Fruit fly (Drosophila melanogaster) whole organism, embryonic: Measurements from ENCODE around the gene CG6709.
A peak's percentile ranks its signal among the peaks of the same experiment; 100 is the strongest.

ENCODE experiments used
- ATbp ChIP-seq: fragments of 200-800 bp; sonication (Bioruptor generic); optimal IDR thresholded peaks from 2 replicates; lab custom pipeline; 2017; ENCODE audit warnings: missing biosample characterization, mild to moderate bottlenecking, missing genetic modification characterization, missing genetic modification reagents
- B-H1 ChIP-seq: fragments of 200-800 bp; sonication (Bioruptor generic); IDR thresholded peaks from 3 replicates; pipeline ENCODE4 v1.3.6; 2022; ENCODE audit warnings: missing biosample characterization, missing genetic modification characterization
- CG10209 ChIP-seq: fragments of 200-800 bp; sonication (Bioruptor generic); optimal IDR thresholded peaks from 3 replicates; lab custom pipeline; 2017; ENCODE audit warnings: missing biosample characterization, mild to moderate bottlenecking, missing genetic modification characterization, missing genetic modification reagents
- CG1024 ChIP-seq: fragments of 200-800 bp; sonication (Bioruptor generic); IDR thresholded peaks from 2 replicates; pipeline ENCODE4 v1.3.6; 2022; ENCODE audit warnings: missing biosample characterization, missing genetic modification characterization
- CG12071 ChIP-seq: fragments of 200-800 bp; sonication (Bioruptor generic); optimal IDR thresholded peaks from 3 replicates; lab custom pipeline; 2018; ENCODE audit warnings: missing biosample characterization, mild to moderate bottlenecking, missing genetic modification characterization
- CG1233 ChIP-seq: fragments of 200-800 bp; sonication (Bioruptor generic); optimal IDR thresholded peaks from 4 replicates; lab custom pipeline; 2018; ENCODE audit warnings: missing biosample characterization, mild to moderate bottlenecking, missing genetic modification characterization
- CG12744 ChIP-seq: fragments of 200-800 bp; sonication (Bioruptor generic); optimal IDR thresholded peaks from 2 replicates; lab custom pipeline; 2016; ENCODE audit warnings: missing biosample characterization, missing genetic modification characterization
- CG12769 ChIP-seq: fragments of 200-800 bp; sonication (Bioruptor generic); optimal IDR thresholded peaks from 2 replicates; lab custom pipeline; 2019; ENCODE audit warnings: missing biosample characterization, mild to moderate bottlenecking, missing genetic modification characterization, moderate library complexity
- CG13624 ChIP-seq: fragments of 200-800 bp; sonication (Bioruptor generic); optimal IDR thresholded peaks from 2 replicates; lab custom pipeline; 2016; ENCODE audit warnings: missing biosample characterization, missing genetic modification characterization
- CG14965 ChIP-seq: fragments of 200-800 bp; sonication (Bioruptor generic); optimal IDR thresholded peaks from 2 replicates; lab custom pipeline; 2016; ENCODE audit warnings: missing biosample characterization, missing genetic modification characterization, borderline replicate concordance
- CG15514 ChIP-seq: fragments of 200-800 bp; sonication (Bioruptor generic); optimal IDR thresholded peaks from 3 replicates; lab custom pipeline; 2017; ENCODE audit warnings: missing biosample characterization, missing genetic modification characterization, mild to moderate bottlenecking, moderate library complexity, missing genetic modification reagents
- CG2875 ChIP-seq: fragments of 200-800 bp; sonication (Bioruptor generic); optimal IDR thresholded peaks from 2 replicates; lab custom pipeline; 2017; ENCODE audit warnings: missing biosample characterization, mild to moderate bottlenecking, missing genetic modification characterization, missing genetic modification reagents
- CG33213 ChIP-seq: fragments of 200-800 bp; sonication (Bioruptor generic); optimal IDR thresholded peaks from 3 replicates; lab custom pipeline; 2016; ENCODE audit warnings: missing biosample characterization, missing genetic modification characterization
- CG33557 ChIP-seq: fragments of 200-800 bp; sonication (Bioruptor generic); optimal IDR thresholded peaks from 2 replicates; lab custom pipeline; 2019; ENCODE audit warnings: missing biosample characterization, mild to moderate bottlenecking, missing genetic modification characterization, moderate library complexity
- CG4424 ChIP-seq: fragments of 200-800 bp; sonication (Bioruptor generic); optimal IDR thresholded peaks from 3 replicates; lab custom pipeline; 2016; ENCODE audit warnings: missing biosample characterization, missing genetic modification characterization
- CG7839 ChIP-seq: fragments of 200-800 bp; sonication (Bioruptor generic); optimal IDR thresholded peaks from 3 replicates; lab custom pipeline; 2018; ENCODE audit warnings: missing biosample characterization, mild to moderate bottlenecking, missing genetic modification characterization, moderate library complexity
- CG9727 ChIP-seq: fragments of 200-800 bp; sonication (Bioruptor generic); optimal IDR thresholded peaks from 3 replicates; lab custom pipeline; 2017; ENCODE audit warnings: missing biosample characterization, mild to moderate bottlenecking, missing genetic modification characterization
- Dbx ChIP-seq: fragments of 200-800 bp; sonication (Bioruptor generic); IDR thresholded peaks from 3 replicates; pipeline ENCODE4 v1.3.6; 2022; ENCODE audit warnings: missing biosample characterization, missing genetic modification characterization
- Deaf1 ChIP-seq: fragments of 200-800 bp; optimal IDR thresholded peaks from 3 replicates; lab custom pipeline; 2019; ENCODE audit warnings: missing biosample characterization, mild to moderate bottlenecking, missing genetic modification characterization, moderate library complexity
- Dll ChIP-seq: fragments of 200-800 bp; sonication (Bioruptor generic); IDR thresholded peaks from 4 replicates; pipeline ENCODE4 v1.3.6; 2022; ENCODE audit warnings: missing biosample characterization, missing genetic modification characterization; ENCODE audit not compliant: partially characterized antibody
- Fer2 ChIP-seq: fragments of 200-800 bp; sonication (Bioruptor generic); optimal IDR thresholded peaks from 2 replicates; lab custom pipeline; 2018; ENCODE audit warnings: missing biosample characterization, mild to moderate bottlenecking, missing genetic modification characterization, moderate library complexity
- HLHmδ ChIP-seq: fragments of 200-800 bp; sonication (Bioruptor generic); optimal IDR thresholded peaks from 2 replicates; lab custom pipeline; 2018; ENCODE audit warnings: missing biosample characterization, mild to moderate bottlenecking, missing genetic modification characterization, moderate library complexity
- Hand ChIP-seq: fragments of 200-800 bp; sonication (Bioruptor generic); optimal IDR thresholded peaks from 2 replicates; lab custom pipeline; 2017; ENCODE audit warnings: mild to moderate bottlenecking, missing biosample characterization, missing genetic modification reagents, missing genetic modification characterization
- Hr78 ChIP-seq, 2 experiments: fragments of 200-800 bp in 1 of 2; fragments of >200 bp in 1 of 2; sonication (Bioruptor generic) in 1 of 2; optimal IDR thresholded peaks; 2 replicates each; lab custom pipeline; 2017 to 2019; ENCODE audit warnings: missing biosample characterization in 2 of 2, missing genetic modification characterization in 2 of 2, mild to moderate bottlenecking in 1 of 2, moderate library complexity in 1 of 2
- Kr ChIP-seq: fragments of 200-800 bp; sonication (Bioruptor generic); optimal IDR thresholded peaks from 2 replicates; lab custom pipeline; 2017; ENCODE audit warnings: missing biosample characterization, mild to moderate bottlenecking, missing genetic modification characterization
- MBD-R2 ChIP-seq: fragments of 200-800 bp; sonication (Bioruptor generic); IDR thresholded peaks from 2 replicates; pipeline ENCODE4 v1.3.6; 2022; ENCODE audit warnings: missing biosample characterization, missing genetic modification characterization
- MESR4 ChIP-seq: fragments of 200-800 bp; sonication (Bioruptor generic); optimal IDR thresholded peaks from 2 replicates; lab custom pipeline; 2018; ENCODE audit warnings: missing biosample characterization, mild to moderate bottlenecking, missing genetic modification characterization, moderate library complexity
- Mes4 ChIP-seq: fragments of 200-800 bp; sonication (Bioruptor generic); optimal IDR thresholded peaks from 2 replicates; lab custom pipeline; 2016; ENCODE audit warnings: missing biosample characterization, missing genetic modification characterization
- NC2α ChIP-seq: fragments of 200-800 bp; sonication (Bioruptor generic); optimal IDR thresholded peaks from 2 replicates; lab custom pipeline; 2016; ENCODE audit warnings: missing biosample characterization, missing genetic modification characterization
- Neu2 ChIP-seq: fragments of 200-800 bp; sonication (Bioruptor generic); optimal IDR thresholded peaks from 3 replicates; lab custom pipeline; 2016; ENCODE audit warnings: missing biosample characterization, missing genetic modification characterization, borderline replicate concordance
- Oli ChIP-seq: fragments of 200-800 bp; sonication (Bioruptor generic); optimal IDR thresholded peaks from 2 replicates; lab custom pipeline; 2018; ENCODE audit warnings: missing biosample characterization, mild to moderate bottlenecking, missing genetic modification characterization, moderate library complexity
- aop ChIP-seq: fragments of 200-800 bp; sonication (Bioruptor generic); IDR thresholded peaks from 2 replicates; pipeline ENCODE4 v1.3.6; 2022; ENCODE audit warnings: missing biosample characterization, missing genetic modification characterization
- ase ChIP-seq: fragments of 200-800 bp; sonication (Bioruptor generic); IDR thresholded peaks from 3 replicates; pipeline ENCODE4 v1.3.6; 2022; ENCODE audit warnings: missing biosample characterization, missing genetic modification characterization
- bab2 ChIP-seq: fragments of 200-800 bp; sonication (Bioruptor generic); optimal IDR thresholded peaks from 2 replicates; lab custom pipeline; 2016; ENCODE audit warnings: missing biosample characterization, missing genetic modification characterization
- cato ChIP-seq: fragments of 200-800 bp; sonication (Bioruptor generic); optimal IDR thresholded peaks from 2 replicates; lab custom pipeline; 2016; ENCODE audit warnings: missing biosample characterization, missing genetic modification characterization, borderline replicate concordance
- disco-r ChIP-seq: fragments of 200-800 bp; sonication (Bioruptor generic); optimal IDR thresholded peaks from 2 replicates; lab custom pipeline; 2016; ENCODE audit warnings: missing biosample characterization, missing genetic modification characterization
- dpn ChIP-seq, 2 experiments: fragments of 200-800 bp; sonication (Bioruptor generic); optimal IDR thresholded peaks; 3 replicates each; lab custom pipeline; 2016; ENCODE audit warnings: missing biosample characterization in 2 of 2, missing genetic modification characterization in 2 of 2
- ems ChIP-seq: fragments of 200-800 bp; sonication (Bioruptor generic); optimal IDR thresholded peaks from 3 replicates; lab custom pipeline; 2016; ENCODE audit warnings: missing biosample characterization, missing genetic modification characterization
- ewg ChIP-seq: fragments of 200-800 bp; sonication (Bioruptor generic); optimal IDR thresholded peaks from 3 replicates; lab custom pipeline; 2017; ENCODE audit warnings: mild to moderate bottlenecking, missing biosample characterization, missing genetic modification reagents, missing genetic modification characterization
- gsb ChIP-seq: fragments of 200-800 bp; sonication (Bioruptor generic); IDR thresholded peaks from 2 replicates; pipeline ENCODE4 v1.3.6; 2022; ENCODE audit warnings: missing biosample characterization, missing genetic modification characterization
- knrl ChIP-seq: fragments of 200-800 bp; sonication (Bioruptor generic); IDR thresholded peaks from 3 replicates; pipeline ENCODE4 v1.3.6; 2022; ENCODE audit warnings: missing biosample characterization, missing genetic modification characterization; ENCODE audit not compliant: partially characterized antibody
- mam ChIP-seq: fragments of 200-800 bp; sonication (Bioruptor generic); optimal IDR thresholded peaks from 3 replicates; lab custom pipeline; 2016; ENCODE audit warnings: missing biosample characterization, missing genetic modification characterization
- pfk ChIP-seq: fragments of 200-800 bp; sonication (Bioruptor generic); optimal IDR thresholded peaks from 2 replicates; lab custom pipeline; 2018; ENCODE audit warnings: missing biosample characterization, mild to moderate bottlenecking, missing genetic modification characterization, moderate library complexity
- pros ChIP-seq: fragments of 200-800 bp; sonication (Bioruptor generic); optimal IDR thresholded peaks from 3 replicates; lab custom pipeline; 2019; ENCODE audit warnings: missing biosample characterization, mild to moderate bottlenecking, missing genetic modification characterization, moderate library complexity
- schlank ChIP-seq: fragments of 200-800 bp; sonication (Bioruptor generic); optimal IDR thresholded peaks from 2 replicates; lab custom pipeline; 2018; ENCODE audit warnings: missing biosample characterization, mild to moderate bottlenecking, missing genetic modification characterization
- ssp ChIP-seq: fragments of 200-800 bp; sonication (Bioruptor generic); IDR thresholded peaks from 2 replicates; pipeline ENCODE4 v1.3.6; 2022; ENCODE audit warnings: missing biosample characterization, missing genetic modification characterization
- vvl ChIP-seq: fragments of 200-800 bp; sonication (Bioruptor generic); IDR thresholded peaks from 2 replicates; pipeline ENCODE4 v1.3.6; 2022; ENCODE audit warnings: missing biosample characterization, missing genetic modification characterization
- wek ChIP-seq: fragments of 200-800 bp; sonication (Bioruptor generic); optimal IDR thresholded peaks from 3 replicates; lab custom pipeline; 2018; ENCODE audit warnings: missing biosample characterization, mild to moderate bottlenecking, missing genetic modification characterization, moderate library complexity
- zen2 ChIP-seq: fragments of 200-800 bp; sonication (Bioruptor generic); IDR thresholded peaks from 3 replicates; pipeline ENCODE4 v1.3.6; 2022; ENCODE audit warnings: missing biosample characterization, missing genetic modification characterization; ENCODE audit not compliant: partially characterized antibody

The CG6709 gene

DNA sequence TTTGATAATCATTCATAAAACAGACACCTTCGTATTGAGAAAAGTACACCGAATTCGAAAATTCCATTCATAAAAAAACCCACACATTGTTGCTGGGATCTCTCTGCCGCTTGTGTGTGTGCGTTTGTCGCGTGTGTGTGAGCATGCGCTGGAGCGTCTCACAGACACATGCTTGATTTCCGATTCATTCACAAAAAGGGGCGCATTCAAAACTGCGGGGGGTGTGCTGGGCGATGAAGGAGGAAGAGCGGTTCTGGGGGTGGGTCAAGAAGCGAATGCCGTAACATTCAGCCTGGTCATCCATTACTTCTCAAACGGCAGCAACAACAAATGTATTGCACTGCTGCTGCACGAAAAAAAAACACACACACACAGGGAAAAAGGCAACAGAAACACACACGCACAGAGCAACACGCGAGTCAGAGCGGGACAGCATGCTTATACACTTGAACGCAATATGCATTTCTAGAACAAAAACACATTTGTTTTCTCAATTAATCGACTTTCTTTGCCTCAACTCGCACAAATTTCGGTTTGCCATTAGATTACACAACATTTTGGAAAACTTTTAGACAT, 40.6 kb downstream of the CG6709 start (continued):
- no peak for TF ChIP-seq B-H1 (GFP tag; lab: Robert Waterston, UW)
- TF ChIP-seq CG15514 (GFP tag; lab: Kevin White, UChicago): peak; percentile 16
- peak; percentile 42 for TF ChIP-seq HLHmδ (GFP tag; lab: Kevin White, UChicago)
- TF ChIP-seq MBD-R2 (GFP tag; lab: Robert Waterston, UW): no peak
- peak; percentile 82 for TF ChIP-seq pros (GFP tag; lab: Kevin White, UChicago)
- no peak for TF ChIP-seq ssp (GFP tag; lab: Robert Waterston, UW)
- no peak for TF ChIP-seq CG10209 (GFP tag; lab: Kevin White, UChicago)
- no peak for TF ChIP-seq ems (GFP tag; lab: Kevin White, UChicago)
- TF ChIP-seq ewg (GFP tag; lab: Kevin White, UChicago): peak; percentile 92
- no peak for TF ChIP-seq cato (GFP tag; lab: Kevin White, UChicago)
- TF ChIP-seq Hand (GFP tag; lab: Kevin White, UChicago): no peak
- no peak for TF ChIP-seq CG1024 (GFP tag; lab: Robert Waterston, UW)
- TF ChIP-seq disco-r (GFP tag; lab: Kevin White, UChicago): no peak
- TF ChIP-seq MESR4 (GFP tag; lab: Kevin White, UChicago): no peak
- no peak for TF ChIP-seq Oli (tag; lab: Kevin White, UChicago)
- no peak for TF ChIP-seq Kr
- TF ChIP-seq mam (GFP tag; lab: Kevin White, UChicago): no peak
- TF ChIP-seq schlank (tag; lab: Kevin White, UChicago): no peak
- TF ChIP-seq CG4424 (GFP tag; lab: Kevin White, UChicago): no peak
- no peak for TF ChIP-seq wek (GFP tag; lab: Kevin White, UChicago)
- no peak for TF ChIP-seq CG12769 (tag; lab: Kevin White, UChicago)
- TF ChIP-seq Dll (GFP tag; lab: Robert Waterston, UW): no peak
- no peak for TF ChIP-seq aop (GFP tag; lab: Robert Waterston, UW)
- no peak for TF ChIP-seq CG9727
- no peak for TF ChIP-seq NC2α
- no peak for TF ChIP-seq Mes4 (GFP tag; lab: Kevin White, UChicago)
- TF ChIP-seq CG33557 (GFP tag; lab: Kevin White, UChicago): no peak
- TF ChIP-seq Fer2 (tag; lab: Kevin White, UChicago): no peak
- no peak for TF ChIP-seq CG33213 (GFP tag; lab: Kevin White, UChicago)
- no peak for TF ChIP-seq Neu2
- no peak for TF ChIP-seq zen2 (GFP tag; lab: Robert Waterston, UW)
- TF ChIP-seq CG1233 (GFP tag; lab: Kevin White, UChicago): no peak
- TF ChIP-seq Deaf1 (tag; lab: Kevin White, UChicago): peak; percentile 15
- TF ChIP-seq vvl (GFP tag; lab: Robert Waterston, UW): peak; percentile 62
- TF ChIP-seq CG12071 (GFP tag; lab: Kevin White, UChicago): peak; percentile 15
- TF ChIP-seq pfk (GFP tag; lab: Kevin White, UChicago): no peak
- no peak for TF ChIP-seq bab2 (GFP tag; lab: Kevin White, UChicago)
- 0 out of 3 replicates have a peak, but pooled peaks have one; percentile 21 for TF ChIP-seq Dbx (GFP tag; lab: Robert Waterston, UW)
- no peak for TF ChIP-seq dpn (GFP tag; optimal IDR thresholded peaks at IDR 0.05; lab: Kevin White, UChicago)
- no peak for TF ChIP-seq CG7839 (tag; lab: Kevin White, UChicago)
- TF ChIP-seq CG12744 (GFP tag; lab: Kevin White, UChicago): no peak
- no peak for TF ChIP-seq knrl (GFP tag; lab: Robert Waterston, UW)
- TF ChIP-seq CG14965: no peak
- TF ChIP-seq Hr78 (GFP tag; optimal IDR thresholded peaks at IDR 0.05; lab: Kevin White, UChicago): peak in 1 of 2 experiments; percentile 48
- no peak for TF ChIP-seq CG2875 (GFP tag; lab: Kevin White, UChicago)
- peak; percentile 26 for TF ChIP-seq CG13624 (GFP tag; lab: Kevin White, UChicago)
- TF ChIP-seq gsb: no peak
- no peak for TF ChIP-seq ATbp
- TF ChIP-seq ase (GFP tag; lab: Robert Waterston, UW): no peak
